Worm (Caenorhabditis elegans) whole organism, late embryonic: ENCODE data around the gene F45E1.5.

Experiments used
- C38D4.7 ChIP-seq: fragments of 200-800 bp; sonication (Bioruptor generic); optimal IDR thresholded peaks from 2 replicates; lab custom pipeline; 2018; ENCODE audit warnings: mild to moderate bottlenecking, missing genetic modification characterization, moderate library complexity, missing compliant biosample characterization
- ama-1 ChIP-seq: fragments of 150-350 bp; optimal IDR thresholded peaks from 2 replicates; lab custom pipeline; 2014
- fax-1 ChIP-seq: sonication (generic microtip); optimal IDR thresholded peaks from 2 replicates; lab custom pipeline; 2016; ENCODE audit warnings: missing genotype, missing genetic modification characterization, missing compliant biosample characterization
- npax-4 ChIP-seq: sonication (generic microtip); optimal IDR thresholded peaks from 2 replicates; lab custom pipeline; 2016; ENCODE audit warnings: missing genetic modification characterization, missing compliant biosample characterization
- pag-3 ChIP-seq: sonication (generic microtip); optimal IDR thresholded peaks from 2 replicates; lab custom pipeline; 2016; ENCODE audit warnings: missing compliant biosample characterization, missing genetic modification characterization, borderline replicate concordance
- pqm-1 ChIP-seq: sonication (generic microtip); optimal IDR thresholded peaks from 2 replicates; lab custom pipeline; 2016; ENCODE audit warnings: missing genetic modification characterization, missing compliant biosample characterization
- ref-2 ChIP-seq: sonication (generic microtip); optimal IDR thresholded peaks from 2 replicates; lab custom pipeline; 2016; ENCODE audit warnings: missing genetic modification characterization, missing compliant biosample characterization
- sox-2 ChIP-seq: fragments of 200-800 bp; sonication (Bioruptor generic); IDR thresholded peaks from 2 replicates; pipeline ENCODE4 v1.3.6; 2022; ENCODE audit warnings: missing genetic modification reagents, missing genetic modification characterization, missing compliant biosample characterization
- tbx-7 ChIP-seq: sonication (generic microtip); optimal IDR thresholded peaks from 2 replicates; lab custom pipeline; 2016; ENCODE audit warnings: missing genotype, missing genetic modification characterization, missing compliant biosample characterization
- unc-55 ChIP-seq: sonication (generic microtip); optimal IDR thresholded peaks from 2 replicates; lab custom pipeline; 2017; ENCODE audit warnings: missing biosample characterization, missing genetic modification reagents, missing genetic modification characterization

- no peak for TF ChIP-seq pqm-1 (tag; lab: Kevin White, UChicago)
- no peak for TF ChIP-seq ref-2 (tag; lab: Kevin White, UChicago)
- no peak for TF ChIP-seq C38D4.7 (GFP tag; lab: Kevin White, UChicago)
- no peak for TF ChIP-seq pag-3 (tag; lab: Kevin White, UChicago)
- TF ChIP-seq ama-1 (lab: Kevin White, UChicago) = no peak
- no peak for TF ChIP-seq npax-4
- TF ChIP-seq fax-1 = no peak
- no peak for TF ChIP-seq sox-2
- TF ChIP-seq tbx-7 (tag; lab: Kevin White, UChicago) = no peak
- no peak for TF ChIP-seq unc-55 (GFP tag; lab: Kevin White, UChicago)
Observed at ce11 chrX:7930450-7930849, 46.0 kb upstream of the F45E1.5 start, which contains the start of gene zig-3.
